Fruit fly (Drosophila melanogaster): Measurements from ENCODE around the gene Myo61F.

Gene Myo61F

DNA sequence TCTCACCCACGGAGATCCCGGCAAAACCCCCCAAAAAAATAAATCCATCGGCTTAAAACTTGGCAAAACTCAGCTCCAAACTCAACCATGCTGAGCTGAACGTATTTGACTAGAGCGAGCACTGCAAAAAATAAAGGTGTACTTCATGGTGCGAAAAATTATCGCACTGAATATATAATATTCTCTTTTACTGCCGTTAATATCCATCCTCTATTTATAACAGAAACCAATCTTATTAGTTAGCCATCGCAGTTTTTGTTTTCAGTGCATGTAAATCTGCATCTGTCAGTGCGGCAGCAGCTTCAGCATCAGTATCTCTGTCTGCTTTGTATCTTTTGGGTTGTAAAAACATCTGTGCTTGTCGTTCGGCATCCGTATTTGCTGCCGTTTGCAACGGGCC, 52.7 kb downstream of the Myo61F start (continued):
- no peak for TF ChIP-seq run (tag; optimal IDR thresholded peaks at IDR 0.05)
- no peak for TF ChIP-seq jing (GFP tag; optimal IDR thresholded peaks at IDR 0.05)
- peak; percentile 24 for TF ChIP-seq grau (tag; optimal IDR thresholded peaks at IDR 0.05)
- no peak for TF ChIP-seq CG17829 (tag; optimal IDR thresholded peaks at IDR 0.05)
- TF ChIP-seq CG34422 (GFP tag; IDR thresholded peaks at IDR 0.05), result 0 out of 3 replicates have a peak, but pooled peaks have one; percentile 42
- TF ChIP-seq CG1647 (GFP tag; optimal IDR thresholded peaks at IDR 0.05), result no peak
- TF ChIP-seq grn (GFP tag; optimal IDR thresholded peaks at IDR 0.05), result no peak
- no peak for TF ChIP-seq CG8089 (GFP tag; optimal IDR thresholded peaks at IDR 0.05)
- peak; percentile 43 for TF ChIP-seq sens (GFP tag)
- no peak for TF ChIP-seq CG2202 (tag; optimal IDR thresholded peaks at IDR 0.05)
- TF ChIP-seq nerfin-1 (tag; optimal IDR thresholded peaks at IDR 0.05), result no peak
- peak; percentile 17 for TF ChIP-seq ATbp (GFP tag; optimal IDR thresholded peaks at IDR 0.05)
- TF ChIP-seq az2 (GFP tag; optimal IDR thresholded peaks at IDR 0.05), result peak; percentile 36
- peak in 1 of 2 experiments; percentile 52 for TF ChIP-seq Hr51 (GFP tag; optimal IDR thresholded peaks at IDR 0.05)
- no peak for TF ChIP-seq hkb (optimal IDR thresholded peaks at IDR 0.05)
- peak; percentile 43; the same call in 1 of the 2 replicates for TF ChIP-seq hkb (GFP tag; IDR thresholded peaks at IDR 0.05)
- TF ChIP-seq CG5180 (GFP tag; optimal IDR thresholded peaks at IDR 0.05), result no peak
- peak; percentile 68 for TF ChIP-seq Med (GFP tag)
- no peak for TF ChIP-seq CG11456 (GFP tag; IDR thresholded peaks at IDR 0.05)
- no peak; the same call in 2 of the 3 replicates for TF ChIP-seq dysf (GFP tag; IDR thresholded peaks at IDR 0.05)
- TF ChIP-seq sna (GFP tag; IDR thresholded peaks at IDR 0.05; ENCODE audit: partially characterized antibody), result no peak
- TF ChIP-seq Doc2 (GFP tag; IDR thresholded peaks at IDR 0.05), result no peak
- TF ChIP-seq Hmr (GFP tag; optimal IDR thresholded peaks at IDR 0.05), result no peak
- TF ChIP-seq Dad (GFP tag; optimal IDR thresholded peaks at IDR 0.05), result no peak
- no peak for TF ChIP-seq CG15601 (tag; optimal IDR thresholded peaks at IDR 0.05)
- no peak for TF ChIP-seq Fer2 (tag; optimal IDR thresholded peaks at IDR 0.05)
- peak; percentile 56 for TF ChIP-seq CG11504 (tag; optimal IDR thresholded peaks at IDR 0.05)
- no peak for TF ChIP-seq CG1233 (GFP tag; optimal IDR thresholded peaks at IDR 0.05)
- TF ChIP-seq CG12744 (GFP tag; optimal IDR thresholded peaks at IDR 0.05), result no peak
- no peak for TF ChIP-seq BEAF-32 (GFP tag; optimal IDR thresholded peaks at IDR 0.05)
- TF ChIP-seq Ets65A (GFP tag), result peak; percentile 39
- TF ChIP-seq jumu (GFP tag; optimal IDR thresholded peaks at IDR 0.05), result no peak
- TF ChIP-seq Kr (GFP tag; optimal IDR thresholded peaks at IDR 0.05), result no peak
- no peak for TF ChIP-seq CkIIα-i1 (GFP tag; IDR thresholded peaks at IDR 0.05)
- TF ChIP-seq CG8944 (GFP tag; optimal IDR thresholded peaks at IDR 0.05), result peak; percentile 18
- no peak for TF ChIP-seq ssp (GFP tag; IDR thresholded peaks at IDR 0.05)
- TF ChIP-seq ham (GFP tag; IDR thresholded peaks at IDR 0.05), result no peak
- TF ChIP-seq ems (GFP tag; optimal IDR thresholded peaks at IDR 0.05), result peak; percentile 20
- no peak for TF ChIP-seq luna (GFP tag; optimal IDR thresholded peaks at IDR 0.05)
- no peak for TF ChIP-seq odd (GFP tag; optimal IDR thresholded peaks at IDR 0.05)
- no peak for TF ChIP-seq CG13296 (GFP tag; optimal IDR thresholded peaks at IDR 0.05)
- peak; percentile 23; the same call in 1 of the 2 replicates for TF ChIP-seq sisA (GFP tag; IDR thresholded peaks at IDR 0.05)
- TF ChIP-seq Jarid2 (GFP tag; optimal IDR thresholded peaks at IDR 0.05), result no peak
- no peak for TF ChIP-seq tna (GFP tag; IDR thresholded peaks at IDR 0.05; ENCODE audit: partially characterized antibody)
- peak; percentile 2 for TF ChIP-seq dmrt11E (tag; optimal IDR thresholded peaks at IDR 0.05)
- no peak for TF ChIP-seq abd-A (tag; optimal IDR thresholded peaks at IDR 0.05)
- TF ChIP-seq Atf3 (GFP tag; optimal IDR thresholded peaks at IDR 0.05), result no peak
- no peak for TF ChIP-seq CG10321 (GFP tag; IDR thresholded peaks at IDR 0.05)
- no peak for TF ChIP-seq ash1 (GFP tag; optimal IDR thresholded peaks at IDR 0.05)
- peak; percentile 26 for TF ChIP-seq CG4820 (GFP tag; optimal IDR thresholded peaks at IDR 0.05)
- no peak for TF ChIP-seq zfh2 (GFP tag; optimal IDR thresholded peaks at IDR 0.05)
- TF ChIP-seq Sox102F (GFP tag; optimal IDR thresholded peaks at IDR 0.05), result peak; percentile 51

Data from whole organism, embryonic.